Fruit fly (Drosophila melanogaster) whole organism, embryonic: ENCODE results near the gene CG15160.

ENCODE experiments used
- B-H2 ChIP-seq: fragments of 200-800 bp; sonication (Bioruptor generic); optimal IDR thresholded peaks from 2 replicates; lab custom pipeline; 2018; ENCODE audit warnings: missing biosample characterization, mild to moderate bottlenecking, missing genetic modification characterization
- Blimp-1 ChIP-seq: fragments of 200-800 bp; sonication (Bioruptor generic); optimal IDR thresholded peaks from 3 replicates; lab custom pipeline; 2018; ENCODE audit warnings: missing biosample characterization, missing genetic modification characterization, mild to moderate bottlenecking, moderate library complexity, missing genetic modification reagents
- CG10209 ChIP-seq: fragments of 200-800 bp; sonication (Bioruptor generic); optimal IDR thresholded peaks from 3 replicates; lab custom pipeline; 2017; ENCODE audit warnings: missing biosample characterization, mild to moderate bottlenecking, missing genetic modification characterization, missing genetic modification reagents
- CG10321 ChIP-seq: fragments of 200-800 bp; sonication (Bioruptor generic); IDR thresholded peaks from 2 replicates; pipeline ENCODE4 v1.3.6; 2022; ENCODE audit warnings: missing biosample characterization, missing genetic modification characterization
- CG10462 ChIP-seq: fragments of 200-800 bp; sonication (Bioruptor generic); optimal IDR thresholded peaks from 2 replicates; lab custom pipeline; 2016; ENCODE audit warnings: missing biosample characterization, missing genetic modification characterization
- CG12744 ChIP-seq: fragments of 200-800 bp; sonication (Bioruptor generic); optimal IDR thresholded peaks from 2 replicates; lab custom pipeline; 2016; ENCODE audit warnings: missing biosample characterization, missing genetic modification characterization
- CG13424 ChIP-seq: fragments of 200-800 bp; sonication (Bioruptor generic); optimal IDR thresholded peaks from 2 replicates; lab custom pipeline; 2019; ENCODE audit warnings: missing biosample characterization, mild to moderate bottlenecking, missing genetic modification characterization, moderate library complexity
- CG13775 ChIP-seq: fragments of 200-800 bp; sonication (Bioruptor generic); optimal IDR thresholded peaks from 3 replicates; lab custom pipeline; 2017; ENCODE audit warnings: missing biosample characterization, mild to moderate bottlenecking, missing genetic modification characterization
- CG15479 ChIP-seq: fragments of 200-800 bp; sonication (Bioruptor generic); optimal IDR thresholded peaks from 3 replicates; lab custom pipeline; 2019; ENCODE audit warnings: missing biosample characterization, mild to moderate bottlenecking, missing genetic modification characterization, moderate library complexity
- CG1602 ChIP-seq: fragments of 200-800 bp; sonication (Bioruptor generic); optimal IDR thresholded peaks from 3 replicates; lab custom pipeline; 2016; ENCODE audit warnings: missing biosample characterization, missing genetic modification characterization
- CG17612 ChIP-seq: fragments of 200-800 bp; sonication (Bioruptor generic); IDR thresholded peaks from 2 replicates; pipeline ENCODE4 v1.3.6; 2022; ENCODE audit warnings: missing biosample characterization, missing genetic modification characterization
- CG17802 ChIP-seq: fragments of 200-800 bp; sonication (Bioruptor generic); optimal IDR thresholded peaks from 2 replicates; lab custom pipeline; 2018; ENCODE audit warnings: missing biosample characterization, mild to moderate bottlenecking, missing genetic modification characterization, moderate library complexity
- CG18011 ChIP-seq: fragments of 200-800 bp; sonication (Bioruptor generic); optimal IDR thresholded peaks from 2 replicates; lab custom pipeline; 2017; ENCODE audit warnings: missing biosample characterization, missing genetic modification characterization, mild to moderate bottlenecking, moderate library complexity, missing genotype
- CG2120 ChIP-seq: fragments of 200-800 bp; sonication (Bioruptor generic); optimal IDR thresholded peaks from 3 replicates; lab custom pipeline; 2016; ENCODE audit warnings: missing biosample characterization, missing genetic modification characterization
- CG2712 ChIP-seq: fragments of 200-800 bp; optimal IDR thresholded peaks from 3 replicates; lab custom pipeline; 2019; ENCODE audit warnings: missing biosample characterization, mild to moderate bottlenecking, missing genetic modification characterization, moderate library complexity
- CG30020 ChIP-seq: fragments of 200-800 bp; optimal IDR thresholded peaks from 2 replicates; lab custom pipeline; 2019; ENCODE audit warnings: missing biosample characterization, mild to moderate bottlenecking, missing genetic modification characterization, moderate library complexity
- CG31441 ChIP-seq: fragments of 200-800 bp; sonication (Bioruptor generic); IDR thresholded peaks from 2 replicates; pipeline ENCODE4 v1.3.6; 2022; ENCODE audit warnings: missing biosample characterization, missing genetic modification characterization
- CG32532 ChIP-seq: fragments of 200-800 bp; sonication (Bioruptor generic); IDR thresholded peaks from 2 replicates; pipeline ENCODE4 v1.3.6; 2022; ENCODE audit warnings: missing biosample characterization, missing genetic modification characterization
- CG8388 ChIP-seq: fragments of 200-800 bp; sonication (Bioruptor generic); optimal IDR thresholded peaks from 2 replicates; lab custom pipeline; 2019; ENCODE audit warnings: missing biosample characterization, mild to moderate bottlenecking, missing genetic modification characterization, moderate library complexity
- CG8924 ChIP-seq: fragments of 200-800 bp; optimal IDR thresholded peaks from 3 replicates; lab custom pipeline; 2019; ENCODE audit warnings: missing biosample characterization, mild to moderate bottlenecking, missing genetic modification characterization, moderate library complexity
- Fer1 ChIP-seq: fragments of 200-800 bp; sonication (Bioruptor generic); optimal IDR thresholded peaks from 2 replicates; lab custom pipeline; 2017; ENCODE audit warnings: missing biosample characterization, mild to moderate bottlenecking, missing genetic modification characterization
- Gug ChIP-seq: fragments of 200-800 bp; sonication (Bioruptor generic); IDR thresholded peaks from 4 replicates; pipeline ENCODE4 v1.3.6; 2022; ENCODE audit warnings: missing biosample characterization, missing genetic modification characterization
- HHEX ChIP-seq: fragments of 200-800 bp; sonication (Bioruptor generic); optimal IDR thresholded peaks from 3 replicates; lab custom pipeline; 2017; ENCODE audit warnings: missing biosample characterization, mild to moderate bottlenecking, missing genetic modification characterization, missing genetic modification reagents
- Max ChIP-seq: fragments of 200-800 bp; sonication (Bioruptor generic); optimal IDR thresholded peaks from 2 replicates; lab custom pipeline; 2016; ENCODE audit warnings: missing biosample characterization, mild to moderate bottlenecking, missing genetic modification characterization
- Med ChIP-seq: fragments of 200-800 bp; sonication (Bioruptor generic); peaks from one replicate; lab custom pipeline; 2016; ENCODE audit warnings: missing biosample characterization, missing genetic modification characterization, mild to moderate bottlenecking, inconsistent platforms, moderate library complexity
- Nf-YB ChIP-seq: fragments of 200-800 bp; sonication (Bioruptor generic); optimal IDR thresholded peaks from 3 replicates; lab custom pipeline; 2019; ENCODE audit warnings: missing biosample characterization, mild to moderate bottlenecking, missing genetic modification characterization, moderate library complexity
- Spps ChIP-seq: fragments of 200-800 bp; sonication (Bioruptor generic); optimal IDR thresholded peaks from 2 replicates; lab custom pipeline; 2018; ENCODE audit warnings: missing biosample characterization, mild to moderate bottlenecking, missing genetic modification characterization
- Sry-β ChIP-seq: fragments of 200-800 bp; sonication (Bioruptor generic); optimal IDR thresholded peaks from 2 replicates; lab custom pipeline; 2018; ENCODE audit warnings: missing biosample characterization, mild to moderate bottlenecking, missing genetic modification characterization, moderate library complexity
- Xrp1 ChIP-seq: fragments of 200-800 bp; sonication (Bioruptor generic); IDR thresholded peaks from 2 replicates; pipeline ENCODE4 v1.3.6; 2022; ENCODE audit warnings: missing biosample characterization, missing genetic modification characterization
- amos ChIP-seq: fragments of 200-800 bp; sonication (Bioruptor generic); IDR thresholded peaks from 2 replicates; pipeline ENCODE4 v1.3.6; 2022; ENCODE audit warnings: missing biosample characterization, missing genetic modification characterization; ENCODE audit not compliant: partially characterized antibody
- bigmax ChIP-seq: fragments of 200-800 bp; sonication (Bioruptor generic); optimal IDR thresholded peaks from 2 replicates; lab custom pipeline; 2018; ENCODE audit warnings: missing biosample characterization, mild to moderate bottlenecking, missing genetic modification characterization
- chm ChIP-seq: fragments of 200-800 bp; sonication (Bioruptor generic); IDR thresholded peaks from 2 replicates; pipeline ENCODE4 v1.3.6; 2022; ENCODE audit warnings: missing biosample characterization, missing genetic modification characterization
- crc ChIP-seq: fragments of 200-800 bp; sonication (Bioruptor generic); optimal IDR thresholded peaks from 2 replicates; lab custom pipeline; 2016; ENCODE audit warnings: missing biosample characterization, missing genetic modification characterization
- crp ChIP-seq, 2 experiments: fragments of 200-800 bp; sonication (Bioruptor generic); optimal IDR thresholded peaks; 2 replicates in 1 of 2; 3 replicates in 1 of 2; lab custom pipeline; 2017; ENCODE audit warnings: missing biosample characterization in 2 of 2, missing genetic modification characterization in 2 of 2, mild to moderate bottlenecking in 1 of 2, moderate library complexity in 1 of 2
- cwo ChIP-seq: fragments of 200-800 bp; sonication (Bioruptor generic); optimal IDR thresholded peaks from 3 replicates; lab custom pipeline; 2017; ENCODE audit warnings: missing biosample characterization, missing genetic modification characterization, mild to moderate bottlenecking, moderate library complexity, missing genetic modification reagents
- ewg ChIP-seq: fragments of 200-800 bp; sonication (Bioruptor generic); optimal IDR thresholded peaks from 3 replicates; lab custom pipeline; 2017; ENCODE audit warnings: mild to moderate bottlenecking, missing biosample characterization, missing genetic modification reagents, missing genetic modification characterization
- exex ChIP-seq: fragments of 200-800 bp; sonication (Bioruptor generic); optimal IDR thresholded peaks from 4 replicates; lab custom pipeline; 2018; ENCODE audit warnings: missing biosample characterization, mild to moderate bottlenecking, missing genetic modification characterization, moderate library complexity
- gt ChIP-seq: fragments of 200-800 bp; sonication (Bioruptor generic); IDR thresholded peaks from 2 replicates; pipeline ENCODE4 v1.3.6; 2022; ENCODE audit warnings: missing biosample characterization, missing genetic modification characterization
- her ChIP-seq: fragments of 200-800 bp; sonication (Bioruptor generic); optimal IDR thresholded peaks from 2 replicates; lab custom pipeline; 2016; ENCODE audit warnings: missing biosample characterization, missing genetic modification characterization
- lilli ChIP-seq: fragments of 200-800 bp; sonication (Bioruptor generic); optimal IDR thresholded peaks from 3 replicates; lab custom pipeline; 2016; ENCODE audit warnings: missing biosample characterization, missing genetic modification characterization
- lov ChIP-seq, 2 experiments: fragments of 200-800 bp in 1 of 2; fragments of >200 bp in 1 of 2; sonication (Bioruptor generic) in 1 of 2; IDR thresholded peaks in 1 of 2; optimal IDR thresholded peaks in 1 of 2; 2 replicates in 1 of 2; 3 replicates in 1 of 2; pipeline versions ENCODE4 v1.3.6 to Lab custom; 2017 to 2022; ENCODE audit warnings: missing biosample characterization in 1 of 2, missing genetic modification characterization in 1 of 2
- mirr ChIP-seq: fragments of 200-800 bp; sonication (Bioruptor generic); optimal IDR thresholded peaks from 3 replicates; lab custom pipeline; 2018; ENCODE audit warnings: missing biosample characterization, mild to moderate bottlenecking, missing genetic modification characterization
- prd ChIP-seq, 3 experiments: fragments of >200 bp in 2 of 3; fragments of 200-800 bp in 1 of 3; sonication (Bioruptor generic) in 1 of 3; optimal IDR thresholded peaks in 2 of 3; IDR thresholded peaks in 1 of 3; 2 replicates in 2 of 3; 3 replicates in 1 of 3; pipeline versions ENCODE4 v1.3.6 to Lab custom; 2017 to 2022; ENCODE audit warnings: missing biosample characterization in 1 of 3, missing genetic modification characterization in 1 of 3
- salm ChIP-seq: fragments of 200-800 bp; sonication (Bioruptor generic); optimal IDR thresholded peaks from 2 replicates; lab custom pipeline; 2018; ENCODE audit warnings: missing biosample characterization, mild to moderate bottlenecking, missing genetic modification characterization
- slbo ChIP-seq: fragments of 200-800 bp; sonication (Bioruptor generic); IDR thresholded peaks from 2 replicates; pipeline ENCODE4 v1.3.6; 2022; ENCODE audit warnings: missing biosample characterization, missing genetic modification characterization
- slp2 ChIP-seq: fragments of 200-800 bp; sonication (Bioruptor generic); optimal IDR thresholded peaks from 2 replicates; lab custom pipeline; 2016; ENCODE audit warnings: missing biosample characterization, missing genetic modification characterization
- tap ChIP-seq: fragments of 200-800 bp; optimal IDR thresholded peaks from 3 replicates; lab custom pipeline; 2019; ENCODE audit warnings: missing biosample characterization, mild to moderate bottlenecking, missing genetic modification characterization, moderate library complexity
- trh ChIP-seq: fragments of 200-800 bp; sonication (Bioruptor generic); optimal IDR thresholded peaks from 2 replicates; lab custom pipeline; 2016; ENCODE audit warnings: missing biosample characterization, missing genetic modification characterization

The CG15160 gene

DNA sequence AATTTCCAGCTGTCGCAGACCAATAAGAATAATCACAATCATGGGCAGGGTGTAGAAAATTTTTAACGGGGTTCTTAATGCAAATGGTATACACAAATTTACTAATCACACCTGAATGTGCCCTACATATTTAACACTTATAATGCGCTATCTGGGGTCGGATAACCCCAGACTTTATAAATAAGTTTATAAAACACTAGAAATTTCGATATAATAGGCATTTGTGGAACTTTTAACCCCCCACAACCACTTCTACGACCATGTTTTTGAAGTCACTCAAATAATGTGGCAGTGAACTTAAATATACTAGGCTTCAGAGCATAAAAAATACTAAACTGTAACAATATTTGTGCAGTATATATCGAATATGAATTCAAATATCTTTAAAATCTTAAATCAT, 14.3 kb downstream of the CG15160 start, which contains the start of gene CG10413 (continued):
- TF ChIP-seq Blimp-1 (GFP tag; lab: Kevin White, UChicago) (peak; percentile 96), cwo (GFP tag; lab: Kevin White, UChicago) (peak; percentile 96), chm (peak; percentile 93), Med (GFP tag; lab: Kevin White, UChicago) (peak; percentile 100), prd (optimal IDR thresholded peaks at IDR 0.05; lab: Kevin White, UChicago) (no peak), prd (GFP tag; IDR thresholded peaks at IDR 0.05; lab: Robert Waterston, UW) (peak; percentile 99), slp2 (peak; percentile 96), Gug (peak; percentile 97), CG31441 (peak; percentile 97), CG10321 (GFP tag; lab: Robert Waterston, UW) (peak; percentile 71; the same call in 1 of the 2 replicates), tap (tag; lab: Kevin White, UChicago) (peak; percentile 97), CG32532 (GFP tag; lab: Robert Waterston, UW) (peak; percentile 99), HHEX (GFP tag; lab: Kevin White, UChicago) (peak; percentile 98), her (GFP tag; lab: Kevin White, UChicago) (peak; percentile 96), CG13424 (tag; lab: Kevin White, UChicago) (peak; percentile 99), gt (GFP tag; lab: Robert Waterston, UW) (peak; percentile 85), amos (GFP tag; lab: Robert Waterston, UW) (peak; percentile 40; the same call in 1 of the 2 replicates), lilli (GFP tag; lab: Kevin White, UChicago) (peak; percentile 99), CG18011 (GFP tag; lab: Kevin White, UChicago) (peak; percentile 89), trh (GFP tag; lab: Kevin White, UChicago) (peak; percentile 96), bigmax (GFP tag; lab: Kevin White, UChicago) (peak; percentile 73), Spps (tag; lab: Kevin White, UChicago) (peak; percentile 95), CG1602 (GFP tag; lab: Kevin White, UChicago) (peak; percentile 98), CG10209 (peak; percentile 98), CG15479 (peak; percentile 48), crc (GFP tag; lab: Kevin White, UChicago) (peak; percentile 97), lov (optimal IDR thresholded peaks at IDR 0.05; lab: Kevin White, UChicago) (no peak), lov (GFP tag; IDR thresholded peaks at IDR 0.05; lab: Robert Waterston, UW) (peak; percentile 94), CG30020 (tag; lab: Kevin White, UChicago) (peak; percentile 89), CG12744 (GFP tag; lab: Kevin White, UChicago) (peak; percentile 98), Xrp1 (GFP tag; lab: Robert Waterston, UW) (peak; percentile 98), ewg (GFP tag; lab: Kevin White, UChicago) (peak; percentile 94), B-H2 (peak; percentile 99), slbo (GFP tag; lab: Robert Waterston, UW) (peak; percentile 98)
- TF ChIP-seq, all 482 proteins: peak for 439

- TF ChIP-seq exex (tag; lab: Kevin White, UChicago) (peak; percentile 98), Max (GFP tag; lab: Kevin White, UChicago) (no peak), mirr (peak; percentile 92)
Measured at dm6 chr2L:18605549-18605948, 14.9 kb downstream of the CG15160 start, which contains the start of gene CG31789. Gene CG31789 (plus strand): TSS chr2L:18605928.

dm6 chr2L:18606642-18607041, 16.0 kb downstream of the CG15160 start, which contains the start of gene CG10333:
Gene CG10333 (plus strand): TSS chr2L:18606832.
- TF ChIP-seq CG10462 (GFP tag; lab: Kevin White, UChicago): no peak
- no peak for TF ChIP-seq Nf-YB (GFP tag; lab: Kevin White, UChicago)
- peak; percentile 7 for TF ChIP-seq CG8924 (tag; lab: Kevin White, UChicago)
- TF ChIP-seq CG2120: no peak
- no peak for TF ChIP-seq CG13775 (GFP tag; lab: Kevin White, UChicago)
- no peak for TF ChIP-seq Sry-β
- TF ChIP-seq salm (tag; lab: Kevin White, UChicago): no peak
- TF ChIP-seq CG17802 (tag; lab: Kevin White, UChicago): no peak
- TF ChIP-seq CG17612 (GFP tag; lab: Robert Waterston, UW): no peak
- TF ChIP-seq Fer1 (GFP tag; lab: Kevin White, UChicago): no peak
- TF ChIP-seq CG2712 (tag; lab: Kevin White, UChicago): peak; percentile 11
- TF ChIP-seq CG8388: peak; percentile 70
- peak; percentile 39 to 89 for TF ChIP-seq crp (GFP tag; optimal IDR thresholded peaks at IDR 0.05; lab: Kevin White, UChicago)
